Worm (Caenorhabditis elegans) whole organism, dauer: ENCODE data around the gene cdr-1.

Experiments
- unc-62 ChIP-seq: sonication (generic microtip); optimal IDR thresholded peaks from 2 replicates; lab custom pipeline; 2017; ENCODE audit warnings: missing biosample characterization, missing genetic modification reagents, missing genetic modification characterization

The cdr-1 gene

DNA sequence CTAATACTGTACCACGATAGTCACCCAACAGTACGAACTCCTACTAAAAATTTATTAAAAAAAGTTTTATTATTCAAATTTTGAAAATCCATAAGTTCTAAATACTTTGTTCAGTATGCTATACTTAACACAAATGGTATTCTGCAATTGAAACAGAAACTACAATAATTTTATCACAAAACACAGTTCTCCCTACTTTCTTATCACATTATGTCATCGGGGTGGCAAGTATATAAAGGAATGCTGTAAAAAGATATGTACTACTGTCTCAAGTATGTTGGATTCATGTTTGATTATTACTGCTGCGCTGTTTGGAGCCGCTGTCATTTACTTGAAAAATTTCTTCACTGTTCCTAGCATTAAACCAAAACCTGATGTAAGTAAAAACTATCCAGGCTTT is at the start of gene cdr-1:
TSS of gene cdr-1 (plus strand) at position 208 of the 400 bp plus-strand sequence.
- TF ChIP-seq unc-62 (GFP tag; lab: Kevin White, UChicago): no peak

ce11 chrV:15872273-15872672 is 48.8 kb upstream of the cdr-1 start, which contains the start of gene str-56:
str-56 (plus strand) TSS chrV:15872573.
- TF ChIP-seq unc-62 (GFP tag; lab: Kevin White, UChicago): no peak

- TF ChIP-seq unc-62 (GFP tag; lab: Kevin White, UChicago): no peak
Observed at ce11 chrV:15873762-15874161, 47.3 kb upstream of the cdr-1 start.

ce11 chrV:15876308-15876707 is 44.8 kb upstream of the cdr-1 start, which contains the start of gene nhr-102:
nhr-102 (minus strand) TSS chrV:15876408.
- TF ChIP-seq unc-62 (GFP tag; lab: Kevin White, UChicago): no peak

DNA sequence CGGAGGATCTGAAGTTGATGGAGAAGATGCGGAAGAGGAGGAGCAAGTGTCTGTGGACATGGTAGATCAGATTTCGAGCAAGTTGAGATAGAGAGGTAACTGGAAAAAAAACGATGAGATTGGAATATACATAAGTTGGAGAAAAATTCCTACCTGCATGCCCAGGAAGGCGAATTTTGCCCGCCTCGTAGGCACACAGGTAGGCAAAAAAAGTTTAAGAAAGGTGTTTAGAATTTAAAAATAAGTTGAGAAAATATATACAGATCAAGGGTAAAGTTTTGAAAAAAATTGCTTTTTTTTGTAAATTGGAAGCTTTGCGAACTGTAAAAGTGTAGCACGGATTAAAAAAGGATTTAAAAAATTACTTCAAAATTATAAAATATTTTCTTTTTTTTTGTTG is 41.6 kb upstream of the cdr-1 start, which contains the start of gene nhr-84:
TSS of gene nhr-84 (minus strand) at position 101 of the 400 bp plus-strand sequence.
- no peak for TF ChIP-seq unc-62 (GFP tag; lab: Kevin White, UChicago)

ce11 chrV:15880033-15880432 is 41.1 kb upstream of the cdr-1 start:
- TF ChIP-seq unc-62 (GFP tag; lab: Kevin White, UChicago): no peak

- no peak for TF ChIP-seq unc-62 (GFP tag; lab: Kevin White, UChicago)
Observed at ce11 chrV:15880705-15881104, 40.4 kb upstream of the cdr-1 start.

DNA sequence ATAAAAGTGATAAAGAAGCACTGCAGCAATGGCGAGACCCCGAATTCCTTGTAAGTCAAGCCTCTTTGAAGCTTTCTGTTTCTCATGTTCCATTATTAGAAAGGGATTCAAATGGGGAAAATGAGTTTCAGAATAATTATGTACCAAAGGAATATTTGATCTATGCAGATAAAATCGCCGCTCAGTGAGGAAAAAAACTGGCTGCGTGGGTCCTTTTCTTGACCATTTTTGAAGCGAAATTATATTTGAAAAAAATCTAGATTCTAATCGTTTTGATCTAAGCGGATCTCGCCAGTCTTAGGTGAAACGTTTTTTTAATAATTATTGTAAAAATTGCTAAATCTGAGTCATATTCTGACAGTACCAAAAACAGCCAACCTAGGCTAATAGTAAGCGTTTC is 36.4 kb upstream of the cdr-1 start, which contains the start of gene oac-42:
TSS of gene oac-42 (minus strand) at position 101 of the 400 bp plus-strand sequence.
- TF ChIP-seq unc-62 (GFP tag; lab: Kevin White, UChicago): no peak

ce11 chrV:15885967-15886366 is 35.1 kb upstream of the cdr-1 start, which contains the start of gene T06C12.9:
T06C12.9 (minus strand) TSS chrV:15886067.
- no peak for TF ChIP-seq unc-62 (GFP tag; lab: Kevin White, UChicago)

- TF ChIP-seq unc-62 (GFP tag; lab: Kevin White, UChicago): no peak
Observed at ce11 chrV:15887708-15888295, 33.3 kb upstream of the cdr-1 start.

DNA sequence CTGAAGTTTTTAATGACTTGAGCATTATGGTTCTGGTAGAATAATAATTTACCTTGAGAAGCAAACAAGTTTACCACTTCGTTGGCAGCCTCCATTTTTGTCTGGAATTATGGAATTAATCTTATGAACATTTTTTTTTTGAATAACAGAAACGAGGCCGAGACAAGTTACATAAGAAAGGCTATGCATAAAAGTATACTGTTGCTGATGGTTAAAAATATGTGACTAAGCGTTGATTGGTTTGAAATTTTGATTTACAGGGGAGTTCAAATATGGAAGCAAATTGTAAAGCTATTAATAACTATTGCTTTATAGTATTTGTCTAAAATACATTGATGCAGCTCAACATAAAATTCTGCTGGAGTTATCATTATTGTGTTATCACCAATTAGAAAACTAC is 32.4 kb upstream of the cdr-1 start, which contains the start of gene cgt-1:
TSS of gene cgt-1 (minus strand) at position 101 of the 400 bp plus-strand sequence.
- no peak for TF ChIP-seq unc-62 (GFP tag; lab: Kevin White, UChicago)

DNA sequence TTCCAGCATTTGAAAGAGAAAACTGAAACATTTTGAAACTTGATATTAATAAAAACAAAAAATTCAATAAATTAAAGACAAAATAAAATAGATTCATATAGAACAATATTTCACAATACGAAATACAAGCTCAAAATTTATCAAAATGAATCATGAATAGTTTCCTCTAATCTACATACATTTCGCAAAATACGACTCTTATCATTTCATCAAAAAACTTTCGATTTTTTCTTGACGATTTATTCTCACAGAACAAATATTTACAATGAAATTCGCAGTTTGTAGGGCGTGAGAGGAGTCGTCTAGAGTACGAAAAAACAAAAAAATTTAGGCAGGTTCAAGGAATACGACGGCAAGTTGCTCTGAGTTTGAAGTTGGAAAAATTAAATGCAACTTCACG is 31.0 kb upstream of the cdr-1 start:
- no peak for TF ChIP-seq unc-62 (GFP tag; lab: Kevin White, UChicago)

DNA sequence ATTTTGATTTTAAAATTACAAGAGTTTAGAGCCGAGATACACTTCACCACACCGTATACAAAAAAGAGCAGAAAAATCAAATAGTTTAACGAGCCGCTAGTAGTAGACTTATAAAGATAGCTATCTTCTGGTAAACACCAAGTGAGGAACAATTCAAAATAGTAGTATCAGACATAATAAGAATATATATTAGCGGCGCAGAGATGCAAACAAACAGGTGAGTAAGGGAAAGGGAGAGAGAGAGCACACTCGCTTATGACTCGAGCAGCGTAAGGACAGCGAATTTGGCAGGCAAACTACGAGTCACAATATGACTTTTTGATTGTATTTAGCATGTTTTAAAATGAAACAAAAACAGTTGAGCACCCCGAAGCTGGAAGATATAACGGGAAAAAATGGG is 29.8 kb upstream of the cdr-1 start:
- TF ChIP-seq unc-62 (GFP tag; lab: Kevin White, UChicago): no peak

ce11 chrV:15891761-15892160 is 29.3 kb upstream of the cdr-1 start, which contains the start of gene T06C12.12:
T06C12.12 (plus strand) TSS chrV:15892061.
- no peak for TF ChIP-seq unc-62 (GFP tag; lab: Kevin White, UChicago)

ce11 chrV:15892696-15893095 is 28.4 kb upstream of the cdr-1 start, which contains the start of gene T06C12.11:
T06C12.11 (plus strand) TSS chrV:15892996.
- no peak for TF ChIP-seq unc-62 (GFP tag; lab: Kevin White, UChicago)

- no peak for TF ChIP-seq unc-62 (GFP tag; lab: Kevin White, UChicago)
Observed at ce11 chrV:15896671-15897070, 24.4 kb upstream of the cdr-1 start, which contains the start of gene nhr-213. nhr-213 (minus strand) TSS chrV:15896771.

ce11 chrV:15897696-15898095 is 23.4 kb upstream of the cdr-1 start, which contains the start of gene str-60:
str-60 (plus strand) TSS chrV:15897996.
- TF ChIP-seq unc-62 (GFP tag; lab: Kevin White, UChicago): no peak
